Worm (Caenorhabditis elegans) whole organism, L4 larva: ENCODE measurements around the gene pxl-1.

Experiments
- Y105C5A.15 ChIP-seq: fragments of 200-800 bp; sonication (Bioruptor generic); IDR thresholded peaks from 2 replicates; pipeline ENCODE4 v1.3.6; 2022; ENCODE audit warnings: missing genetic modification characterization, missing compliant biosample characterization
- Y5F2A.4 ChIP-seq: fragments of 200-800 bp; sonication (Bioruptor generic); optimal IDR thresholded peaks from 2 replicates; lab custom pipeline; 2018; ENCODE audit warnings: mild to moderate bottlenecking, missing genetic modification characterization, missing compliant biosample characterization
- ZK337.2 ChIP-seq: fragments of 200-800 bp; sonication (Bioruptor generic); IDR thresholded peaks from 2 replicates; pipeline ENCODE4 v1.3.6; 2022; ENCODE audit warnings: missing genetic modification reagents, missing genetic modification characterization, missing compliant biosample characterization
- ZK546.5 ChIP-seq, 2 experiments: sonication (generic microtip); optimal IDR thresholded peaks; 2 replicates each; lab custom pipeline; 2017; ENCODE audit warnings: missing biosample characterization in 2 of 2, missing genetic modification characterization in 2 of 2
- aha-1 ChIP-seq: fragments of 150-350 bp; peaks from one replicate; lab custom pipeline; 2014; ENCODE audit warnings: missing biosample characterization, missing genetic modification characterization
- attf-4 ChIP-seq: sonication (generic microtip); optimal IDR thresholded peaks from 3 replicates; lab custom pipeline; 2017; ENCODE audit warnings: missing biosample characterization, missing genetic modification characterization
- ceh-28 ChIP-seq: fragments of 150-350 bp; optimal IDR thresholded peaks from 2 replicates; lab custom pipeline; 2014; ENCODE audit warnings: missing biosample characterization, missing genetic modification reagents, missing genetic modification characterization
- ceh-62 ChIP-seq: sonication (generic microtip); optimal IDR thresholded peaks from 2 replicates; lab custom pipeline; 2017; ENCODE audit warnings: missing biosample characterization, missing genetic modification characterization
- daf-12 ChIP-seq: fragments of 150-350 bp; optimal IDR thresholded peaks from 2 replicates; lab custom pipeline; 2014; ENCODE audit warnings: missing biosample characterization, missing genetic modification reagents, missing genetic modification characterization
- daf-16 ChIP-seq, 3 experiments: sonication (generic microtip); optimal IDR thresholded peaks; 2 replicates each; lab custom pipeline; 2016 to 2017; ENCODE audit warnings: missing genetic modification characterization in 3 of 3, missing genetic modification reagents in 3 of 3, mild to moderate bottlenecking in 2 of 3, missing compliant biosample characterization in 2 of 3, missing biosample characterization in 1 of 3, moderate library complexity in 1 of 3
- dmd-6 ChIP-seq: fragments of 200-800 bp; sonication (Bioruptor generic); IDR thresholded peaks from 2 replicates; pipeline ENCODE4 v1.3.6; 2022; ENCODE audit warnings: missing genetic modification reagents, missing genetic modification characterization, missing compliant biosample characterization
- duxl-1 ChIP-seq: sonication (generic microtip); optimal IDR thresholded peaks from 2 replicates; lab custom pipeline; 2016; ENCODE audit warnings: mild to moderate bottlenecking, missing genetic modification characterization, moderate library complexity, missing compliant biosample characterization; ENCODE audit not compliant: poor library complexity
- dve-1 ChIP-seq: sonication (generic microtip); optimal IDR thresholded peaks from 2 replicates; lab custom pipeline; 2017; ENCODE audit warnings: antibody characterized with exemption, mild to moderate bottlenecking, missing genetic modification characterization, missing compliant biosample characterization; ENCODE audit not compliant: insufficient read depth
- egl-43 ChIP-seq: fragments of 200-800 bp; sonication (Bioruptor generic); IDR thresholded peaks from 2 replicates; pipeline ENCODE4 v1.3.6; 2022; ENCODE audit warnings: missing genetic modification reagents, missing genetic modification characterization, missing compliant biosample characterization
- fkh-10 ChIP-seq: fragments of 150-350 bp; optimal IDR thresholded peaks from 2 replicates; lab custom pipeline; 2014; ENCODE audit warnings: missing biosample characterization, missing genetic modification reagents, missing genetic modification characterization
- gei-8 ChIP-seq: fragments of 200-800 bp; sonication (Bioruptor generic); optimal IDR thresholded peaks from 2 replicates; lab custom pipeline; 2018; ENCODE audit warnings: mild to moderate bottlenecking, missing genetic modification characterization, missing compliant biosample characterization
- hlh-11 ChIP-seq: fragments of 200-800 bp; sonication (Bioruptor generic); optimal IDR thresholded peaks from 2 replicates; lab custom pipeline; 2018; ENCODE audit warnings: mild to moderate bottlenecking, missing genetic modification characterization, missing compliant biosample characterization
- hlh-30 ChIP-seq: sonication (generic microtip); optimal IDR thresholded peaks from 2 replicates; lab custom pipeline; 2017; ENCODE audit warnings: antibody characterized with exemption, mild to moderate bottlenecking, missing genetic modification characterization, missing compliant biosample characterization; ENCODE audit not compliant: insufficient read depth
- lim-7 ChIP-seq: fragments of 200-800 bp; sonication (Bioruptor generic); IDR thresholded peaks from 2 replicates; pipeline ENCODE4 v1.3.6; 2022; ENCODE audit warnings: missing genetic modification characterization, missing compliant biosample characterization
- lin-15B ChIP-seq: fragments of 150-350 bp; sonication (generic microtip); optimal IDR thresholded peaks from 3 replicates; lab custom pipeline; 2014; ENCODE audit warnings: missing biosample characterization, missing genetic modification characterization
- lsy-2 ChIP-seq, 2 experiments: fragments of 150-350 bp in 1 of 2; sonication (generic microtip) in 1 of 2; optimal IDR thresholded peaks; 2 replicates each; lab custom pipeline; 2014 to 2017; ENCODE audit warnings: missing biosample characterization in 2 of 2, missing genetic modification characterization in 2 of 2
- madf-9 ChIP-seq: fragments of 200-800 bp; sonication (Bioruptor generic); conservative IDR thresholded peaks from 2 replicates; pipeline ENCODE4 v1.3.6; 2022; ENCODE audit warnings: missing genetic modification reagents, missing genetic modification characterization, missing compliant biosample characterization
- mes-2 ChIP-seq: sonication (generic microtip); optimal IDR thresholded peaks from 2 replicates; lab custom pipeline; 2016; ENCODE audit warnings: missing genotype, mild to moderate bottlenecking, missing genetic modification characterization, missing compliant biosample characterization; ENCODE audit not compliant: poor library complexity, severe bottlenecking
- mxl-2 ChIP-seq: fragments of 200-800 bp; sonication (Bioruptor generic); conservative IDR thresholded peaks from 2 replicates; pipeline ENCODE4 v1.3.6; 2022; ENCODE audit warnings: missing genetic modification reagents, missing genetic modification characterization, missing compliant biosample characterization
- mxl-3 ChIP-seq: fragments of 200-800 bp; sonication (Bioruptor generic); optimal IDR thresholded peaks from 2 replicates; lab custom pipeline; 2018; ENCODE audit warnings: mild to moderate bottlenecking, missing genetic modification characterization, missing compliant biosample characterization
- nhr-41 ChIP-seq: fragments of 200-800 bp; sonication (Bioruptor generic); IDR thresholded peaks from 2 replicates; pipeline ENCODE4 v1.3.6; 2022; ENCODE audit warnings: missing genetic modification reagents, missing genetic modification characterization, missing compliant biosample characterization
- nhr-77 ChIP-seq: fragments of 150-350 bp; optimal IDR thresholded peaks from 2 replicates; lab custom pipeline; 2014; ENCODE audit warnings: missing biosample characterization, missing genetic modification characterization
- sdz-12 ChIP-seq: fragments of 200-800 bp; sonication (Bioruptor generic); optimal IDR thresholded peaks from 2 replicates; lab custom pipeline; 2018; ENCODE audit warnings: mild to moderate bottlenecking, missing genetic modification characterization, missing compliant biosample characterization
- set-16 ChIP-seq: fragments of 200-800 bp; sonication (Bioruptor generic); IDR thresholded peaks from 2 replicates; pipeline ENCODE4 v1.3.6; 2022; ENCODE audit warnings: missing genetic modification reagents, missing genetic modification characterization, missing compliant biosample characterization
- skn-1 ChIP-seq: fragments of 150-350 bp; optimal IDR thresholded peaks from 2 replicates; lab custom pipeline; 2014; ENCODE audit warnings: missing biosample characterization, missing genetic modification characterization
- spr-3 ChIP-seq: fragments of 200-800 bp; sonication (Bioruptor generic); optimal IDR thresholded peaks from 2 replicates; lab custom pipeline; 2018; ENCODE audit warnings: mild to moderate bottlenecking, missing genetic modification characterization, missing compliant biosample characterization
- tag-97 ChIP-seq: fragments of 200-800 bp; sonication (Bioruptor generic); IDR thresholded peaks from 2 replicates; pipeline ENCODE4 v1.3.6; 2022; ENCODE audit warnings: missing genetic modification characterization, missing compliant biosample characterization
- tra-1 ChIP-seq: fragments of 200-800 bp; sonication (Bioruptor generic); IDR thresholded peaks from 2 replicates; pipeline ENCODE4 v1.3.6; 2022; ENCODE audit warnings: missing genetic modification reagents, missing genetic modification characterization, missing compliant biosample characterization
- unc-130 ChIP-seq: sonication (generic microtip); optimal IDR thresholded peaks from 2 replicates; lab custom pipeline; 2016; ENCODE audit warnings: missing genetic modification reagents, missing genetic modification characterization, missing compliant biosample characterization
- zfp-3 ChIP-seq: fragments of 200-800 bp; sonication (Bioruptor generic); conservative IDR thresholded peaks from 2 replicates; pipeline ENCODE4 v1.3.6; 2022; ENCODE audit warnings: missing genetic modification reagents, missing genetic modification characterization, missing compliant biosample characterization
- zip-11 ChIP-seq: fragments of 200-800 bp; sonication (Bioruptor generic); IDR thresholded peaks from 2 replicates; pipeline ENCODE4 v1.3.6; 2022; ENCODE audit warnings: missing genetic modification characterization, missing compliant biosample characterization

The pxl-1 gene

DNA sequence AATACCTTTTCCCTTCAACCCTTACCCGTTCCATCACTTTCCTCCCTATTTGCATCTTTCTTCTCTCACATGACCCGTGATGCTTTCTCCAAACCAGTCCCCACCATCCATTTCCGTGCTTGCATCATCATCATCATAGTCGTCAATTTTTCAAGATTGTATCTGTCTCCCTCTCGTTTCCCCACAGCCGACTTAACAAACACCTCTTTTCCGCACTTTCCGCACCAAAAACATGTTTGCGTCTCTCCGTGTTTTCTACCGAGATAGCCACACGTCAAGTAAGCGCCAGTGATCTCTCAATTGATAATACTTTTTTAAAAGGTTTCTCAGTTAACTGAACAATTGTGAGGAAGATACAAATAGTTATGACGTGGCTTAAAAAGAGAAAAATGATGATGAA, 42.2 kb upstream of the pxl-1 start (continued):
- TF ChIP-seq ZK546.5 (tag; optimal IDR thresholded peaks at IDR 0.05; lab: Kevin White, UChicago) (no peak), hlh-30 (tag; lab: Kevin White, UChicago) (peak; percentile 93), set-16 (GFP tag; lab: Robert Waterston, UW) (no peak), mxl-2 (GFP tag; lab: Robert Waterston, UW) (no peak), egl-43 (GFP tag; lab: Robert Waterston, UW) (no peak), Y5F2A.4 (GFP tag; lab: Kevin White, UChicago) (no peak), gei-8 (GFP tag; lab: Kevin White, UChicago) (no peak), lsy-2 (tag; optimal IDR thresholded peaks at IDR 0.05; lab: Kevin White, UChicago) (peak; percentile 35 to 72), dmd-6 (peak; percentile 46; the same call in 1 of the 2 replicates), skn-1 (tag; lab: Kevin White, UChicago) (no peak), lim-7 (GFP tag; lab: Robert Waterston, UW) (no peak), unc-130 (GFP tag; lab: Kevin White, UChicago) (no peak), dve-1 (tag; lab: Kevin White, UChicago) (peak; percentile 91), Y105C5A.15 (GFP tag; lab: Robert Waterston, UW) (no peak), attf-4 (no peak), duxl-1 (tag; lab: Kevin White, UChicago) (no peak), sdz-12 (no peak), mxl-3 (GFP tag; lab: Kevin White, UChicago) (peak; percentile 83), hlh-11 (peak; percentile 93), nhr-41 (GFP tag; lab: Robert Waterston, UW) (no peak), tag-97 (GFP tag; lab: Robert Waterston, UW) (no peak), lin-15B (tag; lab: Kevin White, UChicago) (no peak)

DNA sequence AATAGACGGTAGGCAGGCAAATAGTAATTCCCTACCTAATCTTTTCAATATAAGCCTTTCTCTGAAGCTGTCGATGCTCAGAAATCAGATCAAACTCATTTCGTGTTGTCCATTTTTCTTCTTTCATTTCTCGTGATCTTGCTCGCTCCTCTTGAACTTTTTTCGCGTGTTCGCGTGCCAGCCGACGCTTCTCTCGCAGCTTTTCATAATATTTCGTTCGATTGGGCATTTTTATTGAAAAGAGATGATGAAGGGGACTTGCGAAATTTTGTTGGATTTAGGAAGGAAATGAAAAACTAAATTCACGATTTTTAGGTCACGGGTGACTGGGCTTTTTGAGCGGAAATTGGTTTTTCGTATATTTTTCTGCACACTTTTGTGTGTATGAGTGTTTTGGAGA, 41.2 kb upstream of the pxl-1 start, which contains the start of gene EGAP1.1:
EGAP1.1 (minus strand) TSS at position 229 of the 400 bp plus-strand sequence.
- peak; percentile 74 for TF ChIP-seq hlh-30 (tag; lab: Kevin White, UChicago)
- no peak for TF ChIP-seq tra-1 (GFP tag; lab: Robert Waterston, UW)
- TF ChIP-seq sdz-12, result no peak
- TF ChIP-seq zip-11 (GFP tag; lab: Robert Waterston, UW), result no peak
- no peak for TF ChIP-seq dmd-6
- TF ChIP-seq nhr-41 (GFP tag; lab: Robert Waterston, UW), result no peak
- no peak for TF ChIP-seq zfp-3 (GFP tag; lab: Robert Waterston, UW)
- TF ChIP-seq daf-16 (GFP tag; optimal IDR thresholded peaks at IDR 0.05; lab: Kevin White, UChicago), result no peak
- TF ChIP-seq daf-16 (tag; optimal IDR thresholded peaks at IDR 0.05; lab: Kevin White, UChicago), result no peak
- peak; percentile 70 for TF ChIP-seq aha-1 (tag; lab: Kevin White, UChicago)
- TF ChIP-seq ceh-62 (tag; lab: Kevin White, UChicago), result no peak
- no peak for TF ChIP-seq ceh-28 (tag; lab: Kevin White, UChicago)

DNA sequence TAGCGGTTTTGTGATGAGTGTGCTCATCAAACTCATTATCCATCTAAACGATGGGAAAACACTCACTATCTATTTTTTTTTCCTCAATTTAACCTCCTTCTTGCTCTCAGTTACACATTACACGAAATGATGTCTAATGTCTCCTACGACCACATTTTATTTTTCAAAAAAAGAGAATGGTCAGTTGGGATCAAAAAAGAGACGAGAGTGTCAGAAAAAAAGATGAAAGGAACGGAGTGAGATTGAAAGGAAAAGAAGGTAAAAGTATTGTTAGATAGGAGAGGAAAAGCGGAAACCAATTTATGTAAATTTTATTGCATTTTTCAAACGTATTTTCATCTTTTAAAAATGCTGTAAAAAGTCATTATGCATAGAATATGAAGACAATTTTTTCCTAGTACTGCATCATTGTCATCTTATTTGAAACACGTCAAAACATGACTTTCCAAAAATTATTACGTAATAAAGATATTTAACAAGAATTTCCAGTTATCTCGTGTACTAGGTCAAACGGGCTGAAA, 38.4 kb upstream of the pxl-1 start:
- TF ChIP-seq spr-3 (GFP tag; lab: Kevin White, UChicago) (no peak), set-16 (GFP tag; lab: Robert Waterston, UW) (no peak), madf-9 (GFP tag; lab: Robert Waterston, UW) (no peak), fkh-10 (peak; percentile 59), mes-2 (no peak), nhr-77 (no peak), sdz-12 (no peak), daf-12 (tag; lab: Kevin White, UChicago) (no peak), ZK337.2 (GFP tag; lab: Robert Waterston, UW) (no peak)
